Fruit fly (Drosophila melanogaster) whole organism: ENCODE data around the gene CG14354.

Experiments used
- CG8478 ChIP-seq: fragments of >200 bp; optimal IDR thresholded peaks from 2 replicates; lab custom pipeline; 2018; ENCODE audit warnings: inconsistent platforms
- EcR ChIP-seq, 2 experiments: fragments of >200 bp; optimal IDR thresholded peaks; 2 replicates each; lab custom pipeline; 2017; ENCODE audit warnings: missing biosample characterization in 2 of 2, missing genetic modification characterization in 2 of 2, missing genetic modification reagents in 2 of 2
- psq ChIP-seq: fragments of >200 bp; optimal IDR thresholded peaks from 2 replicates; lab custom pipeline; 2017
- usp ChIP-seq: fragments of >200 bp; optimal IDR thresholded peaks from 2 replicates; lab custom pipeline; 2017; ENCODE audit warnings: missing biosample characterization, missing genetic modification characterization, mixed read lengths

DNA sequence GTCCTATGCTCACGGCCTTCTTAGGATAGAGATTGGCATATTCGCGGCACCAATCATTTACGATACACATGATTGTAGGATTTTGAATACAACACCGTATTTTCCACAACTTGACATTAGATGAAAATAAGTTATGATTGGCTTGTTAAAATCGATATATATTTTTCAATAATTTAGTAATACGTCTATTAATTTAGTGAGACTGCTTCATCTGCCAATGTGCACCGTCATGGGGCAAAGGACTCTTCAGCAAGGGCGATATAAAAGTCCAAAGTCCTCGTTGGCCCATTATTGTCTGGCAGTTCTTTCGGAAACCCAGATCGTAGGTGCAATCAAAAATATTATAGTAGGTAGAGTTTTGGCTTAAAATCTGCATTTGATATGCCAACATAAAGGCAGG lies 39.1 kb upstream of the CG14354 start, which contains the start of gene CG17196:
- no peak for TF ChIP-seq usp
- no peak for TF ChIP-seq psq (lab: Kevin White, UChicago)
- TF ChIP-seq CG8478 (lab: Kevin White, UChicago), result no peak
- no peak for TF ChIP-seq EcR (GFP tag; optimal IDR thresholded peaks at IDR 0.05; lab: Kevin White, UChicago)
